Fruit fly (Drosophila melanogaster) whole organism, prepupa: ENCODE measurements around the gene tefu.

Experiments
- CG10631 ChIP-seq: fragments of 200-800 bp; sonication (Bioruptor generic); optimal IDR thresholded peaks from 2 replicates; lab custom pipeline; 2016; ENCODE audit warnings: missing biosample characterization, missing genetic modification characterization
- CG11762 ChIP-seq: fragments of 200-800 bp; sonication (Bioruptor generic); optimal IDR thresholded peaks from 3 replicates; lab custom pipeline; 2016; ENCODE audit warnings: missing biosample characterization, missing genetic modification characterization; ENCODE audit not compliant: insufficient read depth
- CG11902 ChIP-seq: fragments of 200-800 bp; sonication (Bioruptor generic); optimal IDR thresholded peaks from 3 replicates; lab custom pipeline; 2016; ENCODE audit warnings: missing biosample characterization, missing genetic modification characterization
- CG15336 ChIP-seq: fragments of 200-800 bp; sonication (Bioruptor generic); IDR thresholded peaks from 2 replicates; pipeline ENCODE4 v1.3.6; 2022; ENCODE audit warnings: missing biosample characterization, missing genetic modification characterization
- CG1621 ChIP-seq: fragments of 200-800 bp; sonication (Bioruptor generic); optimal IDR thresholded peaks from 3 replicates; lab custom pipeline; 2018; ENCODE audit warnings: missing biosample characterization, mild to moderate bottlenecking, missing genetic modification characterization
- CG16779 ChIP-seq: fragments of 200-800 bp; sonication (Bioruptor generic); optimal IDR thresholded peaks from 3 replicates; lab custom pipeline; 2017; ENCODE audit warnings: missing biosample characterization, mild to moderate bottlenecking, missing genetic modification characterization
- CG3919 ChIP-seq: fragments of 200-800 bp; sonication (Bioruptor generic); optimal IDR thresholded peaks from 3 replicates; lab custom pipeline; 2016; ENCODE audit warnings: missing biosample characterization, missing genetic modification characterization
- CG6163 ChIP-seq: fragments of 200-800 bp; sonication (Bioruptor generic); IDR thresholded peaks from 3 replicates; pipeline ENCODE4 v1.3.6; 2022; ENCODE audit warnings: missing biosample characterization, missing genetic modification characterization
- CG6276 ChIP-seq: fragments of 200-800 bp; sonication (Bioruptor generic); optimal IDR thresholded peaks from 2 replicates; lab custom pipeline; 2017; ENCODE audit warnings: missing biosample characterization, mild to moderate bottlenecking, missing genetic modification characterization
- CG6792 ChIP-seq: fragments of 200-800 bp; sonication (Bioruptor generic); optimal IDR thresholded peaks from 3 replicates; lab custom pipeline; 2016; ENCODE audit warnings: missing biosample characterization, missing genetic modification characterization
- CG8319 ChIP-seq: fragments of 200-800 bp; sonication (Bioruptor generic); optimal IDR thresholded peaks from 3 replicates; lab custom pipeline; 2016; ENCODE audit warnings: missing biosample characterization, missing genetic modification characterization
- CG8632 ChIP-seq: fragments of 200-800 bp; sonication (Bioruptor generic); optimal IDR thresholded peaks from 3 replicates; lab custom pipeline; 2016; ENCODE audit warnings: missing biosample characterization, missing genetic modification characterization
- CG9139 ChIP-seq: fragments of 200-800 bp; sonication (Bioruptor generic); optimal IDR thresholded peaks from 3 replicates; lab custom pipeline; 2017; ENCODE audit warnings: missing biosample characterization, mild to moderate bottlenecking, missing genetic modification characterization
- Eip78C ChIP-seq: fragments of 200-800 bp; sonication (Bioruptor generic); peaks from one replicate; lab custom pipeline; 2016; ENCODE audit warnings: missing biosample characterization, missing genetic modification characterization
- Ets21C ChIP-seq: fragments of 200-800 bp; sonication (Bioruptor generic); optimal IDR thresholded peaks from 3 replicates; lab custom pipeline; 2016; ENCODE audit warnings: missing biosample characterization, missing genetic modification characterization
- Hr39 ChIP-seq: fragments of 200-800 bp; sonication (Bioruptor generic); optimal IDR thresholded peaks from 2 replicates; lab custom pipeline; 2016; ENCODE audit warnings: missing biosample characterization, missing genetic modification characterization
- Met ChIP-seq: fragments of 200-800 bp; sonication (Bioruptor generic); optimal IDR thresholded peaks from 3 replicates; lab custom pipeline; 2016; ENCODE audit warnings: missing biosample characterization, missing genetic modification characterization
- OdsH ChIP-seq: fragments of 200-800 bp; sonication (Bioruptor generic); optimal IDR thresholded peaks from 3 replicates; lab custom pipeline; 2016; ENCODE audit warnings: missing biosample characterization, missing genetic modification characterization
- Sox102F ChIP-seq: fragments of 200-800 bp; sonication (Bioruptor generic); optimal IDR thresholded peaks from 2 replicates; lab custom pipeline; 2016; ENCODE audit warnings: missing biosample characterization, mild to moderate bottlenecking, missing genetic modification characterization
- Sox14 ChIP-seq: fragments of 200-800 bp; sonication (Bioruptor generic); optimal IDR thresholded peaks from 3 replicates; lab custom pipeline; 2016; ENCODE audit warnings: missing biosample characterization, missing genetic modification characterization
- acj6 ChIP-seq: fragments of 200-800 bp; sonication (Bioruptor generic); optimal IDR thresholded peaks from 3 replicates; lab custom pipeline; 2016; ENCODE audit warnings: missing biosample characterization, missing genetic modification characterization
- dac ChIP-seq: fragments of 200-800 bp; sonication (Bioruptor generic); optimal IDR thresholded peaks from 2 replicates; lab custom pipeline; 2017; ENCODE audit warnings: missing biosample characterization, mild to moderate bottlenecking, missing genetic modification characterization
- dsx ChIP-seq: fragments of 200-800 bp; optimal IDR thresholded peaks from 3 replicates; lab custom pipeline; 2019; ENCODE audit warnings: missing biosample characterization, mild to moderate bottlenecking, missing genetic modification characterization, moderate library complexity; ENCODE audit not compliant: poor library complexity, severe bottlenecking
- eg ChIP-seq: fragments of 200-800 bp; sonication (Bioruptor generic); IDR thresholded peaks from 3 replicates; pipeline ENCODE4 v1.3.6; 2022; ENCODE audit warnings: missing biosample characterization, missing genetic modification characterization
- esn ChIP-seq: fragments of 200-800 bp; sonication (Bioruptor generic); optimal IDR thresholded peaks from 2 replicates; lab custom pipeline; 2016; ENCODE audit warnings: missing biosample characterization, mild to moderate bottlenecking, missing genetic modification characterization, moderate library complexity
- fd59A ChIP-seq: fragments of 200-800 bp; sonication (Bioruptor generic); optimal IDR thresholded peaks from 2 replicates; lab custom pipeline; 2017; ENCODE audit warnings: missing biosample characterization, mild to moderate bottlenecking, missing genetic modification characterization, missing genetic modification reagents
- fd85E ChIP-seq: fragments of 200-800 bp; sonication (Bioruptor generic); optimal IDR thresholded peaks from 3 replicates; lab custom pipeline; 2016; ENCODE audit warnings: missing biosample characterization, missing genetic modification characterization
- fkh ChIP-seq: fragments of 200-800 bp; sonication (Bioruptor generic); optimal IDR thresholded peaks from 3 replicates; lab custom pipeline; 2017; ENCODE audit warnings: missing biosample characterization, mild to moderate bottlenecking, missing genetic modification characterization, moderate library complexity
- net ChIP-seq: fragments of 200-800 bp; sonication (Bioruptor generic); optimal IDR thresholded peaks from 3 replicates; lab custom pipeline; 2016; ENCODE audit warnings: missing biosample characterization, missing genetic modification characterization
- pdm3 ChIP-seq: fragments of 200-800 bp; sonication (Bioruptor generic); optimal IDR thresholded peaks from 3 replicates; lab custom pipeline; 2016; ENCODE audit warnings: missing biosample characterization, missing genetic modification characterization
- salr ChIP-seq, 2 experiments: fragments of 200-800 bp; sonication (Bioruptor generic); optimal IDR thresholded peaks; 3 replicates each; lab custom pipeline; 2016 to 2018; ENCODE audit warnings: missing biosample characterization in 2 of 2, missing genetic modification characterization in 2 of 2, mild to moderate bottlenecking in 1 of 2
- ss ChIP-seq, 2 experiments: fragments of 200-800 bp; sonication (Bioruptor generic); optimal IDR thresholded peaks; 2 replicates in 1 of 2; 3 replicates in 1 of 2; lab custom pipeline; 2017 to 2018; ENCODE audit warnings: mild to moderate bottlenecking in 2 of 2, missing biosample characterization in 2 of 2, missing genetic modification characterization in 2 of 2, moderate library complexity in 1 of 2
- svp ChIP-seq: fragments of 200-800 bp; sonication (Bioruptor generic); peaks from one replicate; lab custom pipeline; 2016; ENCODE audit warnings: missing biosample characterization, missing genetic modification characterization
- topi ChIP-seq: fragments of 200-800 bp; sonication (Bioruptor generic); optimal IDR thresholded peaks from 3 replicates; lab custom pipeline; 2016; ENCODE audit warnings: missing biosample characterization, missing genetic modification characterization
- vri ChIP-seq: fragments of 200-800 bp; sonication (Bioruptor generic); optimal IDR thresholded peaks from 3 replicates; lab custom pipeline; 2016; ENCODE audit warnings: missing biosample characterization, mild to moderate bottlenecking, missing genetic modification characterization

Gene tefu

dm6 chr3R:15291551-15292223, 49.7 kb upstream of the tefu start (continued):
- TF ChIP-seq Sox102F (GFP tag; lab: Kevin White, UChicago) (no peak), pdm3 (GFP tag; lab: Kevin White, UChicago) (no peak), net (GFP tag; lab: Kevin White, UChicago) (peak; percentile 3), fd85E (GFP tag; lab: Kevin White, UChicago) (no peak), CG6276 (GFP tag; lab: Kevin White, UChicago) (peak; percentile 29), CG10631 (GFP tag; lab: Kevin White, UChicago) (no peak), acj6 (no peak), fkh (GFP tag; lab: Kevin White, UChicago) (no peak), Hr39 (GFP tag; lab: Kevin White, UChicago) (no peak), Ets21C (no peak), OdsH (GFP tag; lab: Kevin White, UChicago) (no peak), CG6792 (GFP tag; lab: Kevin White, UChicago) (no peak), CG8319 (GFP tag; lab: Kevin White, UChicago) (no peak), Met (GFP tag; lab: Kevin White, UChicago) (no peak), fd59A (peak; percentile 24), CG11762 (GFP tag; lab: Kevin White, UChicago) (no peak), CG11902 (GFP tag; lab: Kevin White, UChicago) (no peak), eg (no peak)

DNA sequence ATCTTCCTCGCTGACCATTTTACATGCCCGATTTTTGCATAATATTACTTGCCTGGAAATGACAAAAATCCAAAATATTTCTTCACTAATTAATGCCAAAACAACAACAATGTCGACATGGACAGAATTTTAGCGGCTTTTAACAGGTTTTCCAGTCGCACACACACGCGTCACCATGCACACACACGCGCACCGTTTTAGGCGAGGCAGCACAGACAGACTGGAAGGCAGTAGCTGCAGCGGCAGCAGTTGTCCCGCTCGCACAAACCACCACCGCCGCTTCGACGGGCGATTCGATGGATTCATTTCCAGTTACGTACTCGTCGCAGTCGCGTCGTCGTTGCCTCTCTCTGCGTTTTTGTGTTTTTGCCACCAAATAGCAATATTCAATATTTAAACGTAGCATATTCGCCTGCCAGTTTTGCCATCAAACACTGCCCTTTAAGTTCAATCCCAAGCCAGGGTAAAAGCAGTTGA, 48.6 kb upstream of the tefu start, which contains the start of gene CG45218:
Gene CG45218, minus strand, starts transcription at position 158 of the 477 bp plus-strand sequence.
- TF ChIP-seq Sox14 (peak; percentile 22), Sox102F (GFP tag; lab: Kevin White, UChicago) (peak; percentile 6), svp (peak; percentile 78), CG16779 (tag; lab: Kevin White, UChicago) (peak; percentile 4), CG11762 (GFP tag; lab: Kevin White, UChicago) (no peak), Eip78C (peak; percentile 59), topi (no peak), CG3919 (GFP tag; lab: Kevin White, UChicago) (peak; percentile 25), CG9139 (GFP tag; lab: Kevin White, UChicago) (peak; percentile 7), dsx (peak; percentile 63), vri (GFP tag; lab: Kevin White, UChicago) (peak; percentile 51), salr (GFP tag; optimal IDR thresholded peaks at IDR 0.05; lab: Kevin White, UChicago) (peak in 1 of 2 experiments; percentile 0), fd85E (GFP tag; lab: Kevin White, UChicago) (no peak), CG11902 (GFP tag; lab: Kevin White, UChicago) (no peak), net (GFP tag; lab: Kevin White, UChicago) (no peak), dac (GFP tag; lab: Kevin White, UChicago) (no peak), Met (GFP tag; lab: Kevin White, UChicago) (no peak), ss (GFP tag; optimal IDR thresholded peaks at IDR 0.05; lab: Kevin White, UChicago) (peak; percentile 1 to 61), esn (GFP tag; lab: Kevin White, UChicago) (no peak), CG8632 (GFP tag; lab: Kevin White, UChicago) (no peak), CG6792 (GFP tag; lab: Kevin White, UChicago) (no peak), CG1621 (tag; lab: Kevin White, UChicago) (peak; percentile 14), acj6 (no peak), CG15336 (GFP tag; lab: Robert Waterston, UW) (no peak), fd59A (no peak), CG6163 (no peak)
